Worm (Caenorhabditis elegans) whole organism, young adult: ENCODE results near the gene nlp-64.
A peak's percentile ranks its signal among the peaks of the same experiment; 100 is the strongest.

Experiments
- F10E7.11 ChIP-seq: sonication (generic microtip); optimal IDR thresholded peaks from 2 replicates; lab custom pipeline; 2017; ENCODE audit warnings: mild to moderate bottlenecking, missing genetic modification characterization, moderate library complexity, missing compliant biosample characterization
- F23B12.7 ChIP-seq: sonication (generic microtip); optimal IDR thresholded peaks from 2 replicates; lab custom pipeline; 2017; ENCODE audit warnings: missing genetic modification characterization, mild to moderate bottlenecking, missing compliant biosample characterization, antibody characterized with exemption, moderate library complexity; ENCODE audit not compliant: insufficient read depth
- F49E8.2 ChIP-seq: sonication (generic microtip); optimal IDR thresholded peaks from 3 replicates; lab custom pipeline; 2017; ENCODE audit warnings: missing genetic modification characterization, mild to moderate bottlenecking, missing compliant biosample characterization, antibody characterized with exemption, moderate library complexity; ENCODE audit not compliant: insufficient read depth
- F55B11.4 ChIP-seq: sonication (generic microtip); optimal IDR thresholded peaks from 2 replicates; lab custom pipeline; 2016; ENCODE audit warnings: missing compliant biosample characterization, missing genetic modification characterization, borderline replicate concordance; ENCODE audit not compliant: insufficient read depth
- F57C9.4 ChIP-seq: sonication (generic microtip); optimal IDR thresholded peaks from 2 replicates; lab custom pipeline; 2017; ENCODE audit warnings: mild to moderate bottlenecking, missing genetic modification characterization, missing compliant biosample characterization
- K11D2.4 ChIP-seq: fragments of 200-800 bp; sonication (Bioruptor generic); IDR thresholded peaks from 2 replicates; pipeline ENCODE4 v1.3.6; 2022; ENCODE audit warnings: missing genetic modification reagents, missing genetic modification characterization, missing compliant biosample characterization
- K12H6.12 ChIP-seq: fragments of 200-800 bp; sonication (Bioruptor generic); optimal IDR thresholded peaks from 2 replicates; lab custom pipeline; 2018; ENCODE audit warnings: mild to moderate bottlenecking, missing genetic modification characterization, missing compliant biosample characterization
- T07F8.4 ChIP-seq: sonication (generic microtip); optimal IDR thresholded peaks from 2 replicates; lab custom pipeline; 2016; ENCODE audit warnings: mild to moderate bottlenecking, missing genetic modification characterization, moderate library complexity, missing compliant biosample characterization
- Y67H2A.10 ChIP-seq: fragments of 200-800 bp; sonication (Bioruptor generic); conservative IDR thresholded peaks from 2 replicates; pipeline ENCODE4 v1.3.6; 2022; ENCODE audit warnings: missing genetic modification reagents, missing genetic modification characterization, missing compliant biosample characterization
- aptf-2 ChIP-seq: fragments of 200-800 bp; sonication (Bioruptor generic); conservative IDR thresholded peaks from 2 replicates; pipeline ENCODE4 v1.3.6; 2022; ENCODE audit warnings: missing genetic modification reagents, missing genetic modification characterization, missing compliant biosample characterization
- aptf-3 ChIP-seq: fragments of 200-800 bp; sonication (Bioruptor generic); IDR thresholded peaks from 2 replicates; pipeline ENCODE4 v1.3.6; 2022; ENCODE audit warnings: missing genetic modification characterization, missing compliant biosample characterization
- attf-3 ChIP-seq: fragments of 200-800 bp; sonication (Bioruptor generic); conservative IDR thresholded peaks from 2 replicates; pipeline ENCODE4 v1.3.6; 2022; ENCODE audit warnings: missing genetic modification reagents, missing genetic modification characterization, missing compliant biosample characterization
- attf-5 ChIP-seq: fragments of 200-800 bp; sonication (Bioruptor generic); optimal IDR thresholded peaks from 2 replicates; lab custom pipeline; 2018; ENCODE audit warnings: mild to moderate bottlenecking, missing genetic modification characterization, missing compliant biosample characterization
- bed-1 ChIP-seq: fragments of 200-800 bp; sonication (Bioruptor generic); IDR thresholded peaks from 2 replicates; pipeline ENCODE4 v1.3.6; 2022; ENCODE audit warnings: missing genetic modification reagents, missing genetic modification characterization, missing compliant biosample characterization
- cebp-1 ChIP-seq, 2 experiments: fragments of 200-800 bp in 1 of 2; sonication (Bioruptor generic) in 1 of 2; sonication (generic microtip) in 1 of 2; IDR thresholded peaks in 1 of 2; optimal IDR thresholded peaks in 1 of 2; 2 replicates each; pipeline versions ENCODE4 v1.3.6 to Lab custom; 2017 to 2022; ENCODE audit warnings: missing compliant biosample characterization in 2 of 2, missing genetic modification characterization in 2 of 2, mild to moderate bottlenecking in 1 of 2, missing genetic modification reagents in 1 of 2, moderate library complexity in 1 of 2
- ceh-27 ChIP-seq: fragments of 200-800 bp; sonication (Bioruptor generic); optimal IDR thresholded peaks from 2 replicates; lab custom pipeline; 2018; ENCODE audit warnings: mild to moderate bottlenecking, missing genetic modification characterization, moderate library complexity, missing compliant biosample characterization
- ceh-40 ChIP-seq: fragments of 200-800 bp; sonication (Bioruptor generic); IDR thresholded peaks from 2 replicates; pipeline ENCODE4 v1.3.6; 2022; ENCODE audit warnings: missing genetic modification characterization, missing compliant biosample characterization
- ceh-91 ChIP-seq: fragments of 200-800 bp; sonication (Bioruptor generic); IDR thresholded peaks from 2 replicates; pipeline ENCODE4 v1.3.6; 2022; ENCODE audit warnings: missing genetic modification reagents, missing genetic modification characterization, missing compliant biosample characterization
- chd-7 ChIP-seq: sonication (generic microtip); optimal IDR thresholded peaks from 2 replicates; lab custom pipeline; 2016; ENCODE audit warnings: mild to moderate bottlenecking, missing genetic modification characterization, moderate library complexity, missing compliant biosample characterization
- dox-1 ChIP-seq: fragments of 200-800 bp; sonication (Bioruptor generic); IDR thresholded peaks from 2 replicates; pipeline ENCODE4 v1.3.6; 2022; ENCODE audit warnings: missing genetic modification reagents, missing genetic modification characterization, missing compliant biosample characterization
- fkh-3 ChIP-seq: sonication (generic microtip); optimal IDR thresholded peaks from 2 replicates; lab custom pipeline; 2016; ENCODE audit warnings: mild to moderate bottlenecking, missing genetic modification characterization, missing compliant biosample characterization
- him-1 ChIP-seq: sonication (generic microtip); optimal IDR thresholded peaks from 2 replicates; lab custom pipeline; 2016; ENCODE audit warnings: missing genotype, missing genetic modification reagents, missing genetic modification characterization, missing compliant biosample characterization
- hlh-12 ChIP-seq: sonication (generic microtip); optimal IDR thresholded peaks from 2 replicates; lab custom pipeline; 2016; ENCODE audit warnings: missing genetic modification characterization, missing compliant biosample characterization
- hmg-1.2 ChIP-seq: fragments of 200-800 bp; sonication (Bioruptor generic); IDR thresholded peaks from 2 replicates; pipeline ENCODE4 v1.3.6; 2022; ENCODE audit warnings: missing genetic modification reagents, missing genetic modification characterization, missing compliant biosample characterization
- hmg-20 ChIP-seq: fragments of 200-800 bp; sonication (Bioruptor generic); IDR thresholded peaks from 2 replicates; pipeline ENCODE4 v1.3.6; 2022; ENCODE audit warnings: missing genetic modification reagents, missing genetic modification characterization, missing compliant biosample characterization
- hsf-1 ChIP-seq: fragments of 200-800 bp; sonication (Bioruptor generic); IDR thresholded peaks from 2 replicates; pipeline ENCODE4 v1.3.6; 2022; ENCODE audit warnings: missing genetic modification reagents, missing genetic modification characterization, missing compliant biosample characterization
- lin-26 ChIP-seq: fragments of 200-800 bp; sonication (Bioruptor generic); IDR thresholded peaks from 2 replicates; pipeline ENCODE4 v1.3.6; 2022; ENCODE audit warnings: missing genetic modification reagents, missing genetic modification characterization, missing compliant biosample characterization
- lin-35 ChIP-seq, 3 experiments: fragments of 150-350 bp in 2 of 3; sonication (generic microtip) in 1 of 3; optimal IDR thresholded peaks; 2 replicates each; lab custom pipeline; 2014 to 2018; ENCODE audit warnings: missing biosample characterization in 3 of 3, missing genetic modification characterization in 3 of 3, missing genetic modification reagents in 3 of 3
- lin-40 ChIP-seq: sonication (generic microtip); optimal IDR thresholded peaks from 2 replicates; lab custom pipeline; 2016; ENCODE audit warnings: missing genetic modification characterization, mild to moderate bottlenecking, missing compliant biosample characterization, missing genotype, missing genetic modification reagents
- lsy-27 ChIP-seq: sonication (generic microtip); optimal IDR thresholded peaks from 2 replicates; lab custom pipeline; 2017; ENCODE audit warnings: missing genetic modification characterization, mild to moderate bottlenecking, missing compliant biosample characterization, antibody characterized with exemption, missing genotype, borderline replicate concordance; ENCODE audit not compliant: insufficient read depth
- madf-8 ChIP-seq: fragments of 200-800 bp; sonication (Bioruptor generic); conservative IDR thresholded peaks from 2 replicates; pipeline ENCODE4 v1.3.6; 2022; ENCODE audit warnings: missing genetic modification reagents, missing genetic modification characterization, missing compliant biosample characterization
- mcd-1 ChIP-seq: fragments of 200-800 bp; sonication (Bioruptor generic); IDR thresholded peaks from 2 replicates; pipeline ENCODE4 v1.3.6; 2022; ENCODE audit warnings: missing genetic modification reagents, missing genetic modification characterization, missing compliant biosample characterization
- nhr-80 ChIP-seq: sonication (generic microtip); optimal IDR thresholded peaks from 2 replicates; lab custom pipeline; 2016; ENCODE audit warnings: missing genetic modification characterization, missing compliant biosample characterization
- nhr-90 ChIP-seq: sonication (generic microtip); optimal IDR thresholded peaks from 2 replicates; lab custom pipeline; 2016; ENCODE audit warnings: missing genotype, mild to moderate bottlenecking, missing genetic modification characterization, missing compliant biosample characterization
- snpc-4 ChIP-seq, 5 experiments: fragments of 150-350 bp in 1 of 5; sonication (generic microtip) in 4 of 5; optimal IDR thresholded peaks; 2 replicates each; lab custom pipeline; 2014 to 2018; ENCODE audit warnings: missing genetic modification characterization in 5 of 5, missing biosample characterization in 3 of 5, antibody characterized with exemption in 2 of 5, mild to moderate bottlenecking in 2 of 5, missing compliant biosample characterization in 2 of 5, missing genotype in 2 of 5, moderate library complexity in 2 of 5, missing genetic modification reagents in 1 of 5
- sptf-2 ChIP-seq: fragments of 200-800 bp; sonication (Bioruptor generic); optimal IDR thresholded peaks from 2 replicates; lab custom pipeline; 2018; ENCODE audit warnings: mild to moderate bottlenecking, missing genetic modification characterization, missing compliant biosample characterization
- unc-130 ChIP-seq: sonication (generic microtip); optimal IDR thresholded peaks from 2 replicates; lab custom pipeline; 2016; ENCODE audit warnings: missing genetic modification reagents, missing genetic modification characterization, missing compliant biosample characterization
- unc-62 ChIP-seq: fragments of 150-350 bp; optimal IDR thresholded peaks from 2 replicates; lab custom pipeline; 2014; ENCODE audit warnings: missing biosample characterization, missing genetic modification reagents, missing genetic modification characterization
- zfh-2 ChIP-seq: fragments of 200-800 bp; sonication (Bioruptor generic); conservative IDR thresholded peaks from 2 replicates; pipeline ENCODE4 v1.3.6; 2022; ENCODE audit warnings: missing genetic modification reagents, missing genetic modification characterization, missing compliant biosample characterization
- ztf-22 ChIP-seq: fragments of 200-800 bp; sonication (Bioruptor generic); optimal IDR thresholded peaks from 2 replicates; lab custom pipeline; 2018; ENCODE audit warnings: mild to moderate bottlenecking, missing genetic modification characterization, moderate library complexity, missing compliant biosample characterization
- ztf-6 ChIP-seq: fragments of 200-800 bp; sonication (Bioruptor generic); IDR thresholded peaks from 2 replicates; pipeline ENCODE4 v1.3.6; 2022; ENCODE audit warnings: missing genetic modification reagents, missing genetic modification characterization, missing compliant biosample characterization

nlp-64 gene

DNA sequence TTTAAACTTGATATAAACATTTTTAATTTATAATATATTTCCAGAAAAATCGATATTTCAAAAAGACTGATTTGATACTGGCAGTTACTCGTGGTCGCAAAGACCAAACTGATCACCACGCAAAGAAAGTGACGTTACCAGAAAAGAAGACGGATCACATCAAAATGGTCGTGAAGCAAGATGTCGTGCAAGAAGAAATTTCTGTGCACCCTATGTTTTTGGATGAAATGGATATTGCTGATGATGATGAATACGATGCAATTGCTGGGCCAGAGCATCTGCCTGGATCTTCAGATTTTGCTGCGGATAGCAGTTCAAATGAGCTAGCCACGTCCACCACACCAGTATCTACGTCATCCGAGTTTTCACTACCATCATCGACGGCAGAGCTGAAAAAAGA is 17.6 kb upstream of the nlp-64 start:
- no peak for TF ChIP-seq madf-8
- TF ChIP-seq sptf-2 (GFP tag; lab: Kevin White, UChicago), result no peak
- no peak for TF ChIP-seq hmg-1.2 (GFP tag; lab: Robert Waterston, UW)
- no peak for TF ChIP-seq unc-62 (GFP tag; lab: Kevin White, UChicago)
- TF ChIP-seq bed-1, result no peak

DNA sequence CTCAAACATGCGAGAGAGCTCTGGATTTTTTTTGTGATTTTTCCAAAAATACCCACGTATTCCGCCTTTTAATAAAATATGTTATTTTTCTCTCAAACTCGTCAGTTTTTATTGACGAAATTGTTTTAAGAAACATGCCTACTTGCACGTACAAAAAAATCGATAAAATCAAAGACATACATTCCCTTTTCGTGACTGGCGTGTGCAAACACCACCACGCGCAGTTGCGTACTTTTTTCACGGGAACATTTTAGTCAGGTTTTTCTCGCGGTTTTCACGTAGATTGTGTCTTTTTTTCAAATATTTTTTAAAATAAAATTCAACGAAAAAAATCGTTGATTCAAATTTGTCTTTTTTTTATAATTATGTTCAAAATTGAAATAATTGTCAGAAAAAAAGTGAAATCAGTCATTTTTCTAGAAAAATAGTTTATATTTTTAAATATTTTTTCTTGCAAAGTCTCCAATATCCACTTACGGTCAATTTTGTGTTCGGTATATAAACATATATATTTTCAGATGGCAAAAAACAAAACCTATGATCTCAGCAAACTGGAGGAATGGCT is 14.6 kb upstream of the nlp-64 start, which contains the start of gene M02E1.1:
Gene M02E1.1, plus strand, starts transcription at position 515 of the 565 bp plus-strand sequence.
- TF ChIP-seq ztf-22 (GFP tag; lab: Kevin White, UChicago) (no peak), F57C9.4 (tag; lab: Kevin White, UChicago) (no peak), lsy-27 (tag; lab: Kevin White, UChicago) (peak; percentile 10), aptf-3 (GFP tag; lab: Robert Waterston, UW) (no peak), hlh-12 (tag; lab: Kevin White, UChicago) (no peak), attf-5 (GFP tag; lab: Kevin White, UChicago) (peak; percentile 52), fkh-3 (tag; lab: Kevin White, UChicago) (no peak), lin-40 (tag; lab: Kevin White, UChicago) (peak; percentile 30), cebp-1 (GFP tag; IDR thresholded peaks at IDR 0.05; lab: Robert Waterston, UW) (no peak), cebp-1 (tag; optimal IDR thresholded peaks at IDR 0.05; lab: Kevin White, UChicago) (peak; percentile 16)

DNA sequence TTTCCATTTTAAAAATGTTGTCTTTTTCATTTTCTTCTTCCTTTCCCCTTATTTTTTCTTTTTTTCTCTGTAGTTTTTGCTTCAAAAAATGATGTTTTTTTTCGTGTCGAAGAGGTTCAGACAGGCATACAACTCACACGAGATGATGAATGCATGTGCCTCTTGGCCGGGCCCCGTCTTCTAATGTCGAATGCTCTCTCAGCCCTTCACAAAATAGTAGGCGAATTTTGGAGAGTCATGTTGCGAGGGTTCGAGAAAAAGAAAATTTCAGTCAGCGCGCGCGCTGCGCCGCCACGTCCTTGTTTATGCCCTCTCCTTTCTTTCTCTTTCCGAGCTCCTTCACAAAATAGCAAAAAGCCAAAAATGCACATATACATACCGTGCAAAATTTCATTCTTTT is 12.9 kb upstream of the nlp-64 start:
- TF ChIP-seq unc-130 (GFP tag; lab: Kevin White, UChicago) (no peak), hsf-1 (peak; percentile 44; the same call in 1 of the 2 replicates), T07F8.4 (tag; lab: Kevin White, UChicago) (no peak), nhr-80 (peak; percentile 45), him-1 (no peak), ceh-91 (GFP tag; lab: Robert Waterston, UW) (no peak), aptf-3 (GFP tag; lab: Robert Waterston, UW) (no peak), attf-5 (GFP tag; lab: Kevin White, UChicago) (peak; percentile 63), nhr-90 (tag; lab: Kevin White, UChicago) (no peak), lin-26 (GFP tag; lab: Robert Waterston, UW) (no peak), K11D2.4 (GFP tag; lab: Robert Waterston, UW) (0 out of 2 replicates have a peak, but pooled peaks have one; percentile 51), aptf-2 (no peak), F55B11.4 (no peak), F49E8.2 (no peak), ceh-40 (GFP tag; lab: Robert Waterston, UW) (no peak), zfh-2 (peak; percentile 79), ceh-27 (GFP tag; lab: Kevin White, UChicago) (peak; percentile 54), chd-7 (tag; lab: Kevin White, UChicago) (no peak), F23B12.7 (tag; lab: Kevin White, UChicago) (peak; percentile 4), mcd-1 (GFP tag; lab: Robert Waterston, UW) (peak; percentile 31; the same call in 1 of the 2 replicates), cebp-1 (GFP tag; IDR thresholded peaks at IDR 0.05; lab: Robert Waterston, UW) (no peak), cebp-1 (tag; optimal IDR thresholded peaks at IDR 0.05; lab: Kevin White, UChicago) (peak; percentile 66), Y67H2A.10 (no peak), F10E7.11 (tag; lab: Kevin White, UChicago) (no peak), snpc-4 (GFP tag; optimal IDR thresholded peaks at IDR 0.05; lab: Kevin White, UChicago) (no peak), snpc-4 (tag; optimal IDR thresholded peaks at IDR 0.05; lab: Kevin White, UChicago) (peak in 1 of 4 experiments; percentile 4), lin-35 (GFP tag; optimal IDR thresholded peaks at IDR 0.05; lab: Kevin White, UChicago) (peak in 1 of 3 experiments; percentile 48), dox-1 (GFP tag; lab: Robert Waterston, UW) (0 out of 2 replicates have a peak, but pooled peaks have one; percentile 27), ztf-6 (GFP tag; lab: Robert Waterston, UW) (no peak), hmg-20 (GFP tag; lab: Robert Waterston, UW) (0 out of 2 replicates have a peak, but pooled peaks have one; percentile 8), hmg-1.2 (GFP tag; lab: Robert Waterston, UW) (peak; percentile 69), attf-3 (GFP tag; lab: Robert Waterston, UW) (peak; percentile 25; the same call in 1 of the 2 replicates), K12H6.12 (peak; percentile 66)
